Fruit fly (Drosophila melanogaster) whole organism, embryonic: ENCODE measurements around the gene CG12321.
A peak's percentile ranks its signal among the peaks of the same experiment; 100 is the strongest.

Experiments
- Abd-B ChIP-seq: fragments of 200-800 bp; sonication (Bioruptor generic); optimal IDR thresholded peaks from 2 replicates; lab custom pipeline; 2018; ENCODE audit warnings: missing biosample characterization, mild to moderate bottlenecking, missing genetic modification characterization, moderate library complexity
- Ada2b ChIP-seq: fragments of 200-800 bp; sonication (Bioruptor generic); IDR thresholded peaks from 2 replicates; pipeline ENCODE4 v1.3.6; 2022; ENCODE audit warnings: missing biosample characterization, missing genetic modification characterization
- B-H2 ChIP-seq: fragments of 200-800 bp; sonication (Bioruptor generic); optimal IDR thresholded peaks from 2 replicates; lab custom pipeline; 2018; ENCODE audit warnings: missing biosample characterization, mild to moderate bottlenecking, missing genetic modification characterization
- CG10209 ChIP-seq: fragments of 200-800 bp; sonication (Bioruptor generic); optimal IDR thresholded peaks from 3 replicates; lab custom pipeline; 2017; ENCODE audit warnings: missing biosample characterization, mild to moderate bottlenecking, missing genetic modification characterization, missing genetic modification reagents
- CG10431 ChIP-seq: fragments of 200-800 bp; sonication (Bioruptor generic); optimal IDR thresholded peaks from 3 replicates; lab custom pipeline; 2018; ENCODE audit warnings: missing biosample characterization, mild to moderate bottlenecking, missing genetic modification characterization
- CG10543 ChIP-seq: fragments of 200-800 bp; sonication (Bioruptor generic); optimal IDR thresholded peaks from 3 replicates; lab custom pipeline; 2017; ENCODE audit warnings: missing biosample characterization, mild to moderate bottlenecking, missing genetic modification characterization, moderate library complexity
- CG11504 ChIP-seq: fragments of 200-800 bp; sonication (Bioruptor generic); optimal IDR thresholded peaks from 3 replicates; lab custom pipeline; 2019; ENCODE audit warnings: missing biosample characterization, mild to moderate bottlenecking, missing genetic modification characterization, moderate library complexity
- CG11560 ChIP-seq: fragments of 200-800 bp; sonication (Bioruptor generic); IDR thresholded peaks from 3 replicates; pipeline ENCODE4 v1.3.6; 2022; ENCODE audit warnings: missing biosample characterization, missing genetic modification characterization
- CG12219 ChIP-seq: fragments of 200-800 bp; sonication (Bioruptor generic); optimal IDR thresholded peaks from 3 replicates; lab custom pipeline; 2018; ENCODE audit warnings: missing biosample characterization, mild to moderate bottlenecking, missing genetic modification characterization
- CG12769 ChIP-seq: fragments of 200-800 bp; sonication (Bioruptor generic); optimal IDR thresholded peaks from 2 replicates; lab custom pipeline; 2019; ENCODE audit warnings: missing biosample characterization, mild to moderate bottlenecking, missing genetic modification characterization, moderate library complexity
- CG13424 ChIP-seq: fragments of 200-800 bp; sonication (Bioruptor generic); optimal IDR thresholded peaks from 2 replicates; lab custom pipeline; 2019; ENCODE audit warnings: missing biosample characterization, mild to moderate bottlenecking, missing genetic modification characterization, moderate library complexity
- CG14441 ChIP-seq: fragments of 200-800 bp; sonication (Bioruptor generic); IDR thresholded peaks from 2 replicates; pipeline ENCODE4 v1.3.6; 2022; ENCODE audit warnings: missing biosample characterization, missing genetic modification characterization
- CG17359 ChIP-seq: fragments of 200-800 bp; sonication (Bioruptor generic); optimal IDR thresholded peaks from 3 replicates; lab custom pipeline; 2018; ENCODE audit warnings: missing biosample characterization, mild to moderate bottlenecking, missing genetic modification characterization, moderate library complexity
- CG17568 ChIP-seq: fragments of 200-800 bp; sonication (Bioruptor generic); optimal IDR thresholded peaks from 2 replicates; lab custom pipeline; 2018; ENCODE audit warnings: missing biosample characterization, mild to moderate bottlenecking, missing genetic modification characterization, moderate library complexity
- CG1792 ChIP-seq: fragments of 200-800 bp; sonication (Bioruptor generic); optimal IDR thresholded peaks from 2 replicates; lab custom pipeline; 2016; ENCODE audit warnings: missing biosample characterization, missing genetic modification characterization
- CG30020 ChIP-seq: fragments of 200-800 bp; optimal IDR thresholded peaks from 2 replicates; lab custom pipeline; 2019; ENCODE audit warnings: missing biosample characterization, mild to moderate bottlenecking, missing genetic modification characterization, moderate library complexity
- CG31441 ChIP-seq: fragments of 200-800 bp; sonication (Bioruptor generic); IDR thresholded peaks from 2 replicates; pipeline ENCODE4 v1.3.6; 2022; ENCODE audit warnings: missing biosample characterization, missing genetic modification characterization
- CG34422 ChIP-seq: fragments of 200-800 bp; sonication (Bioruptor generic); IDR thresholded peaks from 3 replicates; pipeline ENCODE4 v1.3.6; 2022; ENCODE audit warnings: missing biosample characterization, missing genetic modification characterization
- CG4328 ChIP-seq: fragments of 200-800 bp; sonication (Bioruptor generic); optimal IDR thresholded peaks from 3 replicates; lab custom pipeline; 2017; ENCODE audit warnings: missing biosample characterization, missing genetic modification reagents, missing genetic modification characterization
- CG6175 ChIP-seq: fragments of 200-800 bp; sonication (Bioruptor generic); IDR thresholded peaks from 3 replicates; pipeline ENCODE4 v1.3.6; 2022; ENCODE audit warnings: missing biosample characterization, missing genetic modification characterization
- CG7928 ChIP-seq: fragments of 200-800 bp; sonication (Bioruptor generic); optimal IDR thresholded peaks from 2 replicates; lab custom pipeline; 2017; ENCODE audit warnings: missing biosample characterization, mild to moderate bottlenecking, missing genetic modification characterization
- CG8478 ChIP-seq: fragments of >200 bp; optimal IDR thresholded peaks from 2 replicates; lab custom pipeline; 2018
- Dek ChIP-seq: fragments of 200-800 bp; sonication (Bioruptor generic); optimal IDR thresholded peaks from 3 replicates; lab custom pipeline; 2019; ENCODE audit warnings: missing biosample characterization, mild to moderate bottlenecking, missing genetic modification characterization, moderate library complexity
- Doc2 ChIP-seq: fragments of 200-800 bp; sonication (Bioruptor generic); IDR thresholded peaks from 2 replicates; pipeline ENCODE4 v1.3.6; 2022; ENCODE audit warnings: missing biosample characterization, missing genetic modification characterization
- Elba2 ChIP-seq: fragments of 200-800 bp; sonication (Bioruptor generic); optimal IDR thresholded peaks from 3 replicates; lab custom pipeline; 2016; ENCODE audit warnings: missing biosample characterization, missing genetic modification characterization
- Fer2 ChIP-seq: fragments of 200-800 bp; sonication (Bioruptor generic); optimal IDR thresholded peaks from 2 replicates; lab custom pipeline; 2018; ENCODE audit warnings: missing biosample characterization, mild to moderate bottlenecking, missing genetic modification characterization, moderate library complexity
- MTF-1 ChIP-seq: fragments of 200-800 bp; sonication (Bioruptor generic); optimal IDR thresholded peaks from 2 replicates; lab custom pipeline; 2018; ENCODE audit warnings: missing biosample characterization, mild to moderate bottlenecking, missing genetic modification characterization, borderline replicate concordance
- NK7.1 ChIP-seq: fragments of 200-800 bp; sonication (Bioruptor generic); optimal IDR thresholded peaks from 3 replicates; lab custom pipeline; 2016; ENCODE audit warnings: missing biosample characterization, missing genetic modification characterization
- Pdp1 ChIP-seq, 2 experiments: fragments of 200-800 bp; sonication (Bioruptor generic); optimal IDR thresholded peaks; 3 replicates each; lab custom pipeline; 2016; ENCODE audit warnings: missing biosample characterization in 2 of 2, missing genetic modification characterization in 2 of 2, mild to moderate bottlenecking in 1 of 2, moderate library complexity in 1 of 2
- Ptx1 ChIP-seq: fragments of 200-800 bp; sonication (Bioruptor generic); IDR thresholded peaks from 2 replicates; pipeline ENCODE4 v1.3.6; 2022; ENCODE audit warnings: missing biosample characterization, missing genetic modification characterization
- Side ChIP-seq: fragments of 200-800 bp; sonication (Bioruptor generic); optimal IDR thresholded peaks from 2 replicates; lab custom pipeline; 2016; ENCODE audit warnings: missing biosample characterization, missing genetic modification characterization
- Ssrp ChIP-seq: fragments of 200-800 bp; sonication (Bioruptor generic); optimal IDR thresholded peaks from 2 replicates; lab custom pipeline; 2018; ENCODE audit warnings: missing biosample characterization, mild to moderate bottlenecking, missing genetic modification characterization, moderate library complexity
- abd-A ChIP-seq: fragments of 200-800 bp; sonication (Bioruptor generic); optimal IDR thresholded peaks from 3 replicates; lab custom pipeline; 2019; ENCODE audit warnings: missing biosample characterization, mild to moderate bottlenecking, missing genetic modification characterization, moderate library complexity
- amos ChIP-seq: fragments of 200-800 bp; sonication (Bioruptor generic); IDR thresholded peaks from 2 replicates; pipeline ENCODE4 v1.3.6; 2022; ENCODE audit warnings: missing biosample characterization, missing genetic modification characterization; ENCODE audit not compliant: partially characterized antibody
- cas ChIP-seq: fragments of 200-800 bp; sonication (Bioruptor generic); IDR thresholded peaks from 2 replicates; pipeline ENCODE4 v1.3.6; 2022; ENCODE audit warnings: missing biosample characterization, missing genetic modification characterization
- crol ChIP-seq: fragments of 200-800 bp; sonication (Bioruptor generic); IDR thresholded peaks from 2 replicates; pipeline ENCODE4 v1.3.6; 2022; ENCODE audit warnings: missing biosample characterization, missing genetic modification characterization
- dmrt11E ChIP-seq: fragments of 200-800 bp; sonication (Bioruptor generic); optimal IDR thresholded peaks from 3 replicates; lab custom pipeline; 2018; ENCODE audit warnings: missing biosample characterization, mild to moderate bottlenecking, missing genetic modification characterization, moderate library complexity
- eve ChIP-seq, 2 experiments: fragments of >200 bp; optimal IDR thresholded peaks; 2 replicates each; lab custom pipeline; 2017; ENCODE audit warnings: missing biosample characterization in 2 of 2, missing genetic modification characterization in 2 of 2
- gcm2 ChIP-seq: fragments of 200-800 bp; sonication (Bioruptor generic); optimal IDR thresholded peaks from 2 replicates; lab custom pipeline; 2016; ENCODE audit warnings: missing biosample characterization, missing genetic modification characterization
- gsb ChIP-seq: fragments of 200-800 bp; sonication (Bioruptor generic); IDR thresholded peaks from 2 replicates; pipeline ENCODE4 v1.3.6; 2022; ENCODE audit warnings: missing biosample characterization, missing genetic modification characterization
- kni ChIP-seq: fragments of 200-800 bp; sonication (Bioruptor generic); optimal IDR thresholded peaks from 3 replicates; lab custom pipeline; 2017; ENCODE audit warnings: mild to moderate bottlenecking, missing biosample characterization, missing genetic modification reagents, missing genetic modification characterization
- oc ChIP-seq: fragments of 200-800 bp; sonication (Bioruptor generic); optimal IDR thresholded peaks from 2 replicates; lab custom pipeline; 2018; ENCODE audit warnings: missing biosample characterization, mild to moderate bottlenecking, missing genetic modification characterization, moderate library complexity
- prd ChIP-seq, 3 experiments: fragments of >200 bp in 2 of 3; fragments of 200-800 bp in 1 of 3; sonication (Bioruptor generic) in 1 of 3; optimal IDR thresholded peaks in 2 of 3; IDR thresholded peaks in 1 of 3; 2 replicates in 2 of 3; 3 replicates in 1 of 3; pipeline versions ENCODE4 v1.3.6 to Lab custom; 2017 to 2022; ENCODE audit warnings: missing biosample characterization in 1 of 3, missing genetic modification characterization in 1 of 3
- psq ChIP-seq: fragments of 200-800 bp; sonication (Bioruptor generic); optimal IDR thresholded peaks from 2 replicates; lab custom pipeline; 2017; ENCODE audit warnings: missing biosample characterization, missing genetic modification characterization
- tup ChIP-seq: fragments of 200-800 bp; sonication (Bioruptor generic); optimal IDR thresholded peaks from 2 replicates; lab custom pipeline; 2016; ENCODE audit warnings: missing biosample characterization, mild to moderate bottlenecking, missing genetic modification characterization, moderate library complexity
- tx ChIP-seq: fragments of 200-800 bp; sonication (Bioruptor generic); optimal IDR thresholded peaks from 2 replicates; lab custom pipeline; 2016; ENCODE audit warnings: missing biosample characterization, missing genetic modification characterization
- unc-4 ChIP-seq: fragments of 200-800 bp; sonication (Bioruptor generic); IDR thresholded peaks from 2 replicates; pipeline ENCODE4 v1.3.6; 2022; ENCODE audit warnings: missing biosample characterization, missing genetic modification characterization; ENCODE audit not compliant: partially characterized antibody
- z ChIP-seq: fragments of 200-800 bp; sonication (Bioruptor generic); IDR thresholded peaks from 3 replicates; pipeline ENCODE4 v1.3.6; 2022; ENCODE audit warnings: missing biosample characterization, missing genetic modification characterization

CG12321 gene

DNA sequence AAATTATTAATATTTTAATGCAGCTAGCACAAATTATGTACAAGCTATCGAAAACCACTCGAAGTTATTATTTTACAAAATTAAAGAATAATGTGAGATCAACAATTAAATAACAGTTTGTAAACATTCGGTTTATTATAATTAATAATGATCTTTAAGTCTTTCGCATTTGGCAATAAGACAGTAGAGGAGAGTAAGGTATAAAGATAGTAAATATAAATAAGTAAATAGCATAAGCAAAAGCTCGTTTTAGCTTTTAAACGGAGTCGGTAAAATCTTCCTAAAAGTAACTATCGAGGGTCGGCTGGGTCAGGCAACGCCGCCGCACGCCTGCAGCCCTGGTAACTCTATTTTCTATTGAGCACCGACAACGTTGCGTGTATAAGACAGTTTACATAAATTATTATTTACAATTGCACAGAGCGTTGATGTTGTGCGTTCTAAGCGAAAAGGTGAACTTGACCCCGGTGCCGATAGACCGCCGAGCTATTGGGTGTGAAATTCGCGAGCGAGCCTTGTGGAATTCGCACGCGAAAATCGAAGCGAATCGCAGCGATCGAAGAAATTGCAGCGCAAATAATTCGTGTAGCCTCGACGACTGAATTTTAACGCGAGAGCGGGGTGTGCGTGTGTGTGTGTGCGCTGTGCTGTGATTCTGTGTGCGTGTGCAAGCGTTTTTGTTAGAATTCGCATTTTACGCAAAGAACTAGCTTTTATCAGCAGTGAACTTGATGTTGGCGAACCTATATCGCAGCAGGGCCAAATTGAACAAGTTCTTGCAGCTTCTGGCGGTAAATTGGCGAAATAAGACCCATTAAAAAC, 20.9 kb downstream of the CG12321 start, which contains the start of gene wrd (continued):
- TF ChIP-seq CG13424 (tag; lab: Kevin White, UChicago) (peak; percentile 41), Elba2 (GFP tag; lab: Kevin White, UChicago) (no peak), abd-A (peak; percentile 49), CG12219 (GFP tag; lab: Kevin White, UChicago) (no peak), psq (GFP tag; lab: Kevin White, UChicago) (no peak), Side (no peak), CG4328 (GFP tag; lab: Kevin White, UChicago) (no peak), cas (no peak), dmrt11E (tag; lab: Kevin White, UChicago) (peak; percentile 42), CG12769 (peak; percentile 8), unc-4 (GFP tag; lab: Robert Waterston, UW) (0 out of 2 replicates have a peak, but pooled peaks have one; percentile 22), eve (GFP tag; optimal IDR thresholded peaks at IDR 0.05; lab: Kevin White, UChicago) (no peak), CG10543 (GFP tag; lab: Kevin White, UChicago) (peak; percentile 9), Dek (tag; lab: Kevin White, UChicago) (peak; percentile 6), CG8478 (no peak), gcm2 (GFP tag; lab: Kevin White, UChicago) (no peak), CG1792 (GFP tag; lab: Kevin White, UChicago) (no peak), CG7928 (GFP tag; lab: Kevin White, UChicago) (peak; percentile 86), MTF-1 (GFP tag; lab: Kevin White, UChicago) (no peak), CG34422 (peak; percentile 60; the same call in 1 of the 3 replicates), CG11560 (tag; lab: Robert Waterston, UW) (no peak), CG30020 (tag; lab: Kevin White, UChicago) (peak; percentile 5), CG31441 (GFP tag; lab: Robert Waterston, UW) (peak; percentile 27; the same call in 1 of the 2 replicates), amos (GFP tag; lab: Robert Waterston, UW) (peak; percentile 17; the same call in 1 of the 2 replicates), Ada2b (GFP tag; lab: Robert Waterston, UW) (no peak), CG11504 (tag; lab: Kevin White, UChicago) (peak; percentile 49), tup (GFP tag; lab: Kevin White, UChicago) (no peak), Ptx1 (no peak), tx (GFP tag; lab: Kevin White, UChicago) (no peak), CG10431 (GFP tag; lab: Kevin White, UChicago) (no peak), Ssrp (tag; lab: Kevin White, UChicago) (peak; percentile 32), CG6175 (GFP tag; lab: Robert Waterston, UW) (no peak), CG10209 (GFP tag; lab: Kevin White, UChicago) (no peak), CG17359 (tag; lab: Kevin White, UChicago) (no peak), Doc2 (GFP tag; lab: Robert Waterston, UW) (no peak), Abd-B (GFP tag; lab: Kevin White, UChicago) (peak; percentile 29), CG17568 (GFP tag; lab: Kevin White, UChicago) (no peak), kni (peak; percentile 6), Fer2 (no peak), z (GFP tag; lab: Robert Waterston, UW) (no peak), CG14441 (peak; percentile 14; the same call in 1 of the 2 replicates), Pdp1 (GFP tag; optimal IDR thresholded peaks at IDR 0.05; lab: Kevin White, UChicago) (peak in 1 of 2 experiments; percentile 67), crol (GFP tag; lab: Robert Waterston, UW) (no peak), oc (tag; lab: Kevin White, UChicago) (no peak), gsb (GFP tag; lab: Robert Waterston, UW) (no peak), B-H2 (no peak), prd (optimal IDR thresholded peaks at IDR 0.05; lab: Kevin White, UChicago) (no peak), prd (GFP tag; IDR thresholded peaks at IDR 0.05; lab: Robert Waterston, UW) (0 out of 3 replicates have a peak, but pooled peaks have one; percentile 20), NK7.1 (GFP tag; lab: Kevin White, UChicago) (no peak)
